Worm (Caenorhabditis elegans) whole organism, young adult: Measurements from ENCODE around the gene abu-14.

Experiments
- C17E4.6 ChIP-seq: fragments of 200-800 bp; sonication (Bioruptor generic); IDR thresholded peaks from 2 replicates; pipeline ENCODE4 v1.3.6; 2022; ENCODE audit warnings: missing genetic modification reagents, missing genetic modification characterization, missing compliant biosample characterization
- K12H6.12 ChIP-seq: fragments of 200-800 bp; sonication (Bioruptor generic); optimal IDR thresholded peaks from 2 replicates; lab custom pipeline; 2018; ENCODE audit warnings: mild to moderate bottlenecking, missing genetic modification characterization, missing compliant biosample characterization
- Y53G8AR.9 ChIP-seq: fragments of 200-800 bp; sonication (Bioruptor generic); conservative IDR thresholded peaks from 2 replicates; pipeline ENCODE4 v1.3.6; 2022; ENCODE audit warnings: missing genetic modification reagents, missing genetic modification characterization, missing compliant biosample characterization
- Y56A3A.18 ChIP-seq: fragments of 200-800 bp; sonication (Bioruptor generic); IDR thresholded peaks from 2 replicates; pipeline ENCODE4 v1.3.6; 2022; ENCODE audit warnings: missing genetic modification reagents, missing genetic modification characterization, missing compliant biosample characterization
- Y67H2A.10 ChIP-seq: fragments of 200-800 bp; sonication (Bioruptor generic); conservative IDR thresholded peaks from 2 replicates; pipeline ENCODE4 v1.3.6; 2022; ENCODE audit warnings: missing genetic modification reagents, missing genetic modification characterization, missing compliant biosample characterization
- atf-7 ChIP-seq: sonication (generic microtip); optimal IDR thresholded peaks from 2 replicates; lab custom pipeline; 2017; ENCODE audit warnings: mild to moderate bottlenecking, missing genetic modification characterization, missing compliant biosample characterization
- cebp-1 ChIP-seq, 2 experiments: fragments of 200-800 bp in 1 of 2; sonication (Bioruptor generic) in 1 of 2; sonication (generic microtip) in 1 of 2; IDR thresholded peaks in 1 of 2; optimal IDR thresholded peaks in 1 of 2; 2 replicates each; pipeline versions ENCODE4 v1.3.6 to Lab custom; 2017 to 2022; ENCODE audit warnings: missing compliant biosample characterization in 2 of 2, missing genetic modification characterization in 2 of 2, mild to moderate bottlenecking in 1 of 2, missing genetic modification reagents in 1 of 2, moderate library complexity in 1 of 2
- cebp-2 ChIP-seq: fragments of 200-800 bp; sonication (Bioruptor generic); IDR thresholded peaks from 2 replicates; pipeline ENCODE4 v1.3.6; 2022; ENCODE audit warnings: missing genetic modification characterization, missing compliant biosample characterization
- efl-1 ChIP-seq: fragments of 150-350 bp; optimal IDR thresholded peaks from 2 replicates; lab custom pipeline; 2014; ENCODE audit warnings: missing biosample characterization, missing genetic modification reagents, missing genetic modification characterization
- ekl-4 ChIP-seq: fragments of 200-800 bp; sonication (Bioruptor generic); IDR thresholded peaks from 2 replicates; pipeline ENCODE4 v1.3.6; 2022; ENCODE audit warnings: missing genetic modification reagents, missing genetic modification characterization, missing compliant biosample characterization
- hmg-20 ChIP-seq: fragments of 200-800 bp; sonication (Bioruptor generic); IDR thresholded peaks from 2 replicates; pipeline ENCODE4 v1.3.6; 2022; ENCODE audit warnings: missing genetic modification reagents, missing genetic modification characterization, missing compliant biosample characterization
- hsf-1 ChIP-seq: fragments of 200-800 bp; sonication (Bioruptor generic); IDR thresholded peaks from 2 replicates; pipeline ENCODE4 v1.3.6; 2022; ENCODE audit warnings: missing genetic modification reagents, missing genetic modification characterization, missing compliant biosample characterization
- lag-1 ChIP-seq: fragments of 200-800 bp; sonication (Bioruptor generic); IDR thresholded peaks from 2 replicates; pipeline ENCODE4 v1.3.6; 2022; ENCODE audit warnings: missing genetic modification reagents, missing genetic modification characterization, missing compliant biosample characterization
- lin-26 ChIP-seq: fragments of 200-800 bp; sonication (Bioruptor generic); IDR thresholded peaks from 2 replicates; pipeline ENCODE4 v1.3.6; 2022; ENCODE audit warnings: missing genetic modification reagents, missing genetic modification characterization, missing compliant biosample characterization
- lin-54 ChIP-seq: fragments of 200-800 bp; sonication (Bioruptor generic); optimal IDR thresholded peaks from 2 replicates; lab custom pipeline; 2018; ENCODE audit warnings: mild to moderate bottlenecking, missing genetic modification characterization, missing compliant biosample characterization
- lir-1 ChIP-seq: fragments of 200-800 bp; sonication (Bioruptor generic); conservative IDR thresholded peaks from 2 replicates; pipeline ENCODE4 v1.3.6; 2022; ENCODE audit warnings: missing genetic modification reagents, missing genetic modification characterization, missing compliant biosample characterization
- lsl-1 ChIP-seq: fragments of 200-800 bp; sonication (Bioruptor generic); optimal IDR thresholded peaks from 2 replicates; lab custom pipeline; 2018; ENCODE audit warnings: mild to moderate bottlenecking, missing genetic modification characterization, moderate library complexity, missing compliant biosample characterization
- lsy-27 ChIP-seq: sonication (generic microtip); optimal IDR thresholded peaks from 2 replicates; lab custom pipeline; 2017; ENCODE audit warnings: missing genetic modification characterization, mild to moderate bottlenecking, missing compliant biosample characterization, antibody characterized with exemption, missing genotype, borderline replicate concordance; ENCODE audit not compliant: insufficient read depth
- madf-3 ChIP-seq: fragments of 200-800 bp; sonication (Bioruptor generic); IDR thresholded peaks from 2 replicates; pipeline ENCODE4 v1.3.6; 2022; ENCODE audit warnings: missing genetic modification reagents, missing genetic modification characterization, missing compliant biosample characterization
- madf-6 ChIP-seq: fragments of 200-800 bp; sonication (Bioruptor generic); IDR thresholded peaks from 2 replicates; pipeline ENCODE4 v1.3.6; 2022; ENCODE audit warnings: missing genetic modification reagents, missing genetic modification characterization, missing compliant biosample characterization
- madf-8 ChIP-seq: fragments of 200-800 bp; sonication (Bioruptor generic); conservative IDR thresholded peaks from 2 replicates; pipeline ENCODE4 v1.3.6; 2022; ENCODE audit warnings: missing genetic modification reagents, missing genetic modification characterization, missing compliant biosample characterization
- mcd-1 ChIP-seq: fragments of 200-800 bp; sonication (Bioruptor generic); IDR thresholded peaks from 2 replicates; pipeline ENCODE4 v1.3.6; 2022; ENCODE audit warnings: missing genetic modification reagents, missing genetic modification characterization, missing compliant biosample characterization
- nhr-80 ChIP-seq: sonication (generic microtip); optimal IDR thresholded peaks from 2 replicates; lab custom pipeline; 2016; ENCODE audit warnings: missing genetic modification characterization, missing compliant biosample characterization
- nhr-90 ChIP-seq: sonication (generic microtip); optimal IDR thresholded peaks from 2 replicates; lab custom pipeline; 2016; ENCODE audit warnings: missing genotype, mild to moderate bottlenecking, missing genetic modification characterization, missing compliant biosample characterization
- pbrm-1 ChIP-seq: fragments of 200-800 bp; sonication (Bioruptor generic); IDR thresholded peaks from 2 replicates; pipeline ENCODE4 v1.3.6; 2022; ENCODE audit warnings: missing genetic modification reagents, missing genetic modification characterization, missing compliant biosample characterization
- pha-4 ChIP-seq: fragments of 150-350 bp; sonication (generic microtip); optimal IDR thresholded peaks from 2 replicates; lab custom pipeline; 2014; ENCODE audit warnings: missing biosample characterization, missing genetic modification reagents, missing genetic modification characterization
- rpc-1 ChIP-seq, 2 experiments: fragments of 150-350 bp in 1 of 2; sonication (generic microtip) in 1 of 2; optimal IDR thresholded peaks; 2 replicates each; lab custom pipeline; 2014 to 2018; ENCODE audit warnings: missing biosample characterization in 1 of 2, missing genetic modification characterization in 1 of 2, missing genetic modification reagents in 1 of 2, missing genotype in 1 of 2
- snpc-1.1 ChIP-seq: sonication (generic microtip); optimal IDR thresholded peaks from 2 replicates; lab custom pipeline; 2017; ENCODE audit warnings: missing genetic modification characterization, mild to moderate bottlenecking, missing compliant biosample characterization, antibody characterized with exemption, moderate library complexity, missing genotype, missing genetic modification reagents; ENCODE audit not compliant: insufficient read depth
- tlf-1 ChIP-seq: fragments of 200-800 bp; sonication (Bioruptor generic); optimal IDR thresholded peaks from 2 replicates; lab custom pipeline; 2018; ENCODE audit warnings: mild to moderate bottlenecking, missing genetic modification characterization, missing compliant biosample characterization
- zfh-2 ChIP-seq: fragments of 200-800 bp; sonication (Bioruptor generic); conservative IDR thresholded peaks from 2 replicates; pipeline ENCODE4 v1.3.6; 2022; ENCODE audit warnings: missing genetic modification reagents, missing genetic modification characterization, missing compliant biosample characterization
- ztf-18 ChIP-seq: sonication (generic microtip); optimal IDR thresholded peaks from 2 replicates; lab custom pipeline; 2016; ENCODE audit warnings: missing genotype, mild to moderate bottlenecking, missing genetic modification characterization, missing compliant biosample characterization
- ztf-22 ChIP-seq: fragments of 200-800 bp; sonication (Bioruptor generic); optimal IDR thresholded peaks from 2 replicates; lab custom pipeline; 2018; ENCODE audit warnings: mild to moderate bottlenecking, missing genetic modification characterization, moderate library complexity, missing compliant biosample characterization
- ztf-3 ChIP-seq: fragments of 200-800 bp; sonication (Bioruptor generic); optimal IDR thresholded peaks from 2 replicates; lab custom pipeline; 2018; ENCODE audit warnings: mild to moderate bottlenecking, missing genetic modification characterization, missing compliant biosample characterization

Gene abu-14

DNA sequence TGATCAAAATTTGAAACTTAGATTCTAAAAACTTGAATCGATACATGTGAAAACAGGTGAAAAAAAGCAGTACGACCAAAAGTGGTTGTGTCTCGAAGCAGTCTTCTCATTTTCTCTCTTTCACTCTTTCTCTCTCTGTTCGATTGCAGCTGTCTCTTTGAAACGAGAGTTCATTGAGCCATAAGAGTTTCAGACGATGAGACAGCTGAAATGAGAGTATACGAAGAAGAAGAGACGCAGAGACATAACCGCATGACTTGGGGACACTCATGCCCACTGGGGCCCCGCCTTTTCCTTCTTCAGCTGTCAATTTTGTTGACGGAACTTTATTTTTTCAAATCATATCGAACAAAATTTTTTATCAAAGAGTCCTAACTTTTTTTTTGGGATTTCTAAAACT is 47.0 kb upstream of the abu-14 start (continued):
- TF ChIP-seq ztf-3 (GFP tag; lab: Kevin White, UChicago), result no peak
- TF ChIP-seq cebp-1 (GFP tag; IDR thresholded peaks at IDR 0.05; lab: Robert Waterston, UW), result no peak
- peak; percentile 78 for TF ChIP-seq cebp-1 (tag; optimal IDR thresholded peaks at IDR 0.05; lab: Kevin White, UChicago)
- TF ChIP-seq Y67H2A.10, result no peak
- TF ChIP-seq ekl-4 (GFP tag; lab: Robert Waterston, UW), result peak; percentile 72
- peak; percentile 20 for TF ChIP-seq ztf-22 (GFP tag; lab: Kevin White, UChicago)

- no peak for TF ChIP-seq madf-3 (GFP tag; lab: Robert Waterston, UW)
- no peak for TF ChIP-seq madf-8 (GFP tag; lab: Robert Waterston, UW)
- TF ChIP-seq K12H6.12 (tag; lab: Kevin White, UChicago), result no peak
- TF ChIP-seq C17E4.6 (GFP tag; lab: Robert Waterston, UW), result no peak
- TF ChIP-seq ztf-18 (tag; lab: Kevin White, UChicago), result no peak
- TF ChIP-seq lsl-1 (GFP tag; lab: Kevin White, UChicago), result no peak
- TF ChIP-seq cebp-2 (GFP tag; lab: Robert Waterston, UW), result no peak
- TF ChIP-seq ztf-22 (GFP tag; lab: Kevin White, UChicago), result no peak
- no peak for TF ChIP-seq lir-1 (GFP tag; lab: Robert Waterston, UW)
- no peak for TF ChIP-seq Y56A3A.18 (GFP tag; lab: Robert Waterston, UW)
- no peak for TF ChIP-seq nhr-80
- TF ChIP-seq nhr-90 (tag; lab: Kevin White, UChicago), result no peak
Measured at ce11 chrII:9272942-9273341, 45.9 kb upstream of the abu-14 start, which contains the start of gene C01G6.4. Gene C01G6.4 (minus strand): TSS chrII:9273042.

DNA sequence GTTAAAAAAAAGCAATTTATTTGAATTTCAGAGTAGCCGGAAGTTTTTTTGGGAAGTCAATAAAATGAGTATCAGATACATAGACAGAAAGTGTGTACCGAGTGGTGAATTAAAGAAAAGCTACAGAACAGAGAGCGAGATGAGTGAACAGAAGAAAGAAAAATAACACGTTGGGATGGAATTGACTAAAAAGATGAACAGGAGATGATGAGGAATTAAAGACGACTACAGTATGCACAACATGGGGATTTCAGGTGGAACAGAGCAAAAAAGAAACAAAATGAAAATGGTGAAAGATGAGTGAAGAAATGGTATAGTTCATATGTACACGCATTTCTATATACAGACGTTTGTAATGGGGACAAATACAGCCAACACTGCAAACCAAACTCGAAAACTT is 44.3 kb upstream of the abu-14 start:
- TF ChIP-seq Y53G8AR.9 (GFP tag; lab: Robert Waterston, UW), result no peak
- TF ChIP-seq hsf-1, result no peak
- no peak for TF ChIP-seq atf-7 (tag; lab: Kevin White, UChicago)
- TF ChIP-seq rpc-1 (optimal IDR thresholded peaks at IDR 0.05; lab: Kevin White, UChicago), result no peak
- TF ChIP-seq rpc-1 (tag; optimal IDR thresholded peaks at IDR 0.05; lab: Kevin White, UChicago), result no peak
- no peak for TF ChIP-seq lsy-27
- TF ChIP-seq lag-1 (GFP tag; lab: Robert Waterston, UW), result no peak
- TF ChIP-seq zfh-2 (GFP tag; lab: Robert Waterston, UW), result no peak
- no peak for TF ChIP-seq lin-54
- TF ChIP-seq pbrm-1, result no peak
- TF ChIP-seq madf-3 (GFP tag; lab: Robert Waterston, UW), result no peak
- no peak for TF ChIP-seq pha-4 (tag; lab: Kevin White, UChicago)
- no peak for TF ChIP-seq snpc-1.1 (tag; lab: Kevin White, UChicago)

DNA sequence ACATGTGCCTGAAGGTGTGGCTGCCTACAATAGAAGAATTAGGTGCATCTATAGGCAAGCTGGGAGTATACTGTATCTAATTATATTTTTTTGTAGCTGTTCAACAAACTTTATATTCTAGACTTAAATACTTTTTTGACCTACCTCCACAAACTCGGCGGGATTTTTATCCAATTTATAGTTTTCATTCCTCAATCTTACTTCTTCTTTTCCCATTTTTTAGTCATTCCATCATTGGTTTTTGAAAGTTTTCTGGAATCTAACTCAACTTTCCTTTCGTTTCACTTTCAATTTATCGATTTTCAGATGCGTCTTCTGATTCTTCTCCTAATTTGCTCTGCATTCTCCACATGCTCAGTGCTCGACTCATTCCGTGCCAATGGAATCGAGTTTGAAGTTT is 42.6 kb upstream of the abu-14 start, which contains the start of gene C01G6.3:
TSS of gene C01G6.3 (plus strand) at position 301 of the 400 bp plus-strand sequence.
- TF ChIP-seq hsf-1 (no peak), pbrm-1 (no peak), madf-6 (GFP tag; lab: Robert Waterston, UW) (0 out of 2 replicates have a peak, but pooled peaks have one; percentile 38), efl-1 (GFP tag; lab: Kevin White, UChicago) (peak; percentile 61), tlf-1 (GFP tag; lab: Kevin White, UChicago) (no peak), ztf-18 (tag; lab: Kevin White, UChicago) (no peak), lin-26 (GFP tag; lab: Robert Waterston, UW) (no peak), mcd-1 (GFP tag; lab: Robert Waterston, UW) (no peak), hmg-20 (GFP tag; lab: Robert Waterston, UW) (no peak)
- TF ChIP-seq, all 124 proteins: peak for 2
